Worm (Caenorhabditis elegans): ENCODE measurements around the gene ZK354.8.

DNA sequence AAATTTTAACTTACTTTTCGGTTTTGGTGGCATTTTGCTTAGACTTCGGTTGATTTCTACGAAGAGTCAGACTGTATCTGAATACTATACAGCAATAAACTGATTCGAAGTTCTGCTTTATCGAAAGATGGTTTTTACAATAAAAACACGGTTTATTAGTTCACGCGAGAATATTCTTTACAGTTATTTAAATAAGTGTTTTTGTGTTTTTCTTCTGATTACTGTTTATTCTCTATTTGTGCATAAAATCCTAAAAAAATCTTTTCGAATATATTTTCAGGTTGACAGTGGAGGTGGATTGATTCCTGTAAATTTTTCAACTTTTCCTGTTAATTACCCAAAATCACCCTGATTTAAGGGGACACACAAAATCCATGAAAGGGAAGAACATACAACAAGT lies at the start of gene ZK354.8:
- TF ChIP-seq madf-5 (GFP tag; IDR thresholded peaks at IDR 0.05) (no peak), lim-7 (GFP tag; IDR thresholded peaks at IDR 0.05) (no peak), ceh-44 (GFP tag; IDR thresholded peaks at IDR 0.05) (no peak), R02D3.7 (tag; optimal IDR thresholded peaks at IDR 0.05) (no peak), Y75B8A.6 (GFP tag; IDR thresholded peaks at IDR 0.05) (no peak), zag-1 (tag; optimal IDR thresholded peaks at IDR 0.05) (no peak), nhr-6 (tag; optimal IDR thresholded peaks at IDR 0.05) (no peak), daf-8 (GFP tag; IDR thresholded peaks at IDR 0.05) (no peak), lin-39 (tag; optimal IDR thresholded peaks at IDR 0.05) (no peak), fkh-10 (GFP tag; optimal IDR thresholded peaks at IDR 0.05) (no peak)

Measured in whole organism, L4 larva.